Worm (Caenorhabditis elegans) whole organism, late embryonic: ENCODE measurements around the gene F35B3.7.

ENCODE experiments used
- F13H6.1 ChIP-seq: sonication (generic microtip); optimal IDR thresholded peaks from 2 replicates; lab custom pipeline; 2016; ENCODE audit warnings: missing genetic modification characterization, missing compliant biosample characterization
- K02D7.2 ChIP-seq: sonication (generic microtip); optimal IDR thresholded peaks from 2 replicates; lab custom pipeline; 2017; ENCODE audit warnings: mild to moderate bottlenecking, missing genetic modification characterization, missing compliant biosample characterization
- ama-1 ChIP-seq: fragments of 150-350 bp; optimal IDR thresholded peaks from 2 replicates; lab custom pipeline; 2014
- ceh-14 ChIP-seq: sonication (generic microtip); optimal IDR thresholded peaks from 2 replicates; lab custom pipeline; 2016; ENCODE audit warnings: missing genotype, missing genetic modification characterization, missing compliant biosample characterization
- elt-2 ChIP-seq: sonication (generic microtip); optimal IDR thresholded peaks from 2 replicates; lab custom pipeline; 2016; ENCODE audit warnings: missing genetic modification reagents, missing genetic modification characterization, missing compliant biosample characterization
- fax-1 ChIP-seq: sonication (generic microtip); optimal IDR thresholded peaks from 2 replicates; lab custom pipeline; 2016; ENCODE audit warnings: missing genotype, missing genetic modification characterization, missing compliant biosample characterization
- odd-2 ChIP-seq: sonication (generic microtip); optimal IDR thresholded peaks from 2 replicates; lab custom pipeline; 2017; ENCODE audit warnings: antibody characterized with exemption, mild to moderate bottlenecking, missing genetic modification characterization, missing compliant biosample characterization
- pat-9 ChIP-seq: fragments of 200-800 bp; sonication (Bioruptor generic); optimal IDR thresholded peaks from 2 replicates; lab custom pipeline; 2018; ENCODE audit warnings: mild to moderate bottlenecking, missing genetic modification characterization, moderate library complexity, missing compliant biosample characterization
- pqm-1 ChIP-seq: sonication (generic microtip); optimal IDR thresholded peaks from 2 replicates; lab custom pipeline; 2016; ENCODE audit warnings: missing genetic modification characterization, missing compliant biosample characterization
- tbx-2 ChIP-seq: sonication (generic microtip); optimal IDR thresholded peaks from 2 replicates; lab custom pipeline; 2016; ENCODE audit warnings: missing genetic modification characterization, missing compliant biosample characterization

DNA sequence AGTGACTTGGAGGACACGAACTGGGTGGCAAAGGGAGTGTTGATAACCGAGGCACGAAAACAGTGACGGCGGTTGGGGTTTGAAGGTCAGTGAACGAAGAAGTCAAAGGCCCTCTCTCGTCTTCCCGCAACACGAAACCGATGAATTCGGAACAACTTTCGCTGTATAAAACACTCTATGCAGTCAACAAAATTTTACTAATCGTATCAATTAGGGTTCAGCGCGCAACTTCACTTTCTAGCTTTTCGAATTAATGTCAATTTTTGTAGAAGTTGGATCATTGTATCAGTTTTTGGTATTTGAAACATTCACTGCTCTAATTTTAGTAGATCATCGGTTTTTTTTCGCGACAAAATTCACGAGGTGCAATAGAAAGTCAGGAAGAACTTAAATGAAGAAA lies 4.3 kb downstream of the F35B3.7 start:
- TF ChIP-seq pat-9 (tag; lab: Kevin White, UChicago) = no peak
- TF ChIP-seq tbx-2 (tag; lab: Kevin White, UChicago) = no peak
- TF ChIP-seq ama-1 = no peak
- TF ChIP-seq F13H6.1 (tag; lab: Kevin White, UChicago) = no peak
- TF ChIP-seq ceh-14 = no peak
- TF ChIP-seq fax-1 (tag; lab: Kevin White, UChicago) = no peak
- no peak for TF ChIP-seq K02D7.2 (tag; lab: Kevin White, UChicago)
- TF ChIP-seq elt-2 (tag; lab: Kevin White, UChicago) = no peak
- TF ChIP-seq odd-2 = no peak
- no peak for TF ChIP-seq pqm-1 (tag; lab: Kevin White, UChicago)
